Fruit fly (Drosophila melanogaster): ENCODE results near the gene CG44013.

The CG44013 gene

dm6 chr3R:15513208-15513607 lies 3.5 kb upstream of the CG44013 start:
- TF ChIP-seq CG7368 (GFP tag; optimal IDR thresholded peaks at IDR 0.05) (no peak), Sox14 (GFP tag; optimal IDR thresholded peaks at IDR 0.05) (no peak), CG10669 (GFP tag; optimal IDR thresholded peaks at IDR 0.05) (no peak), CG6808 (GFP tag; optimal IDR thresholded peaks at IDR 0.05) (no peak), CG11762 (GFP tag; optimal IDR thresholded peaks at IDR 0.05; ENCODE audit: insufficient read depth) (no peak), svp (GFP tag) (no peak), CG8119 (GFP tag; IDR thresholded peaks at IDR 0.05) (no peak), dsx (GFP tag; optimal IDR thresholded peaks at IDR 0.05; ENCODE audit: poor library complexity, severe bottlenecking) (no peak), ss (GFP tag; optimal IDR thresholded peaks at IDR 0.05) (no peak), achi (GFP tag; optimal IDR thresholded peaks at IDR 0.05) (no peak), CG34406 (GFP tag; optimal IDR thresholded peaks at IDR 0.05) (no peak), Lpt (GFP tag; optimal IDR thresholded peaks at IDR 0.05) (no peak), Eip93F (GFP tag; optimal IDR thresholded peaks at IDR 0.05) (no peak), Eip75B (GFP tag; optimal IDR thresholded peaks at IDR 0.05) (no peak)

- TF ChIP-seq CG10631 (GFP tag; optimal IDR thresholded peaks at IDR 0.05) (no peak), CG6808 (GFP tag; optimal IDR thresholded peaks at IDR 0.05) (no peak), CG32006 (GFP tag; optimal IDR thresholded peaks at IDR 0.05) (no peak), net (GFP tag; optimal IDR thresholded peaks at IDR 0.05) (no peak), CG34406 (GFP tag; optimal IDR thresholded peaks at IDR 0.05) (no peak), CG7368 (GFP tag; optimal IDR thresholded peaks at IDR 0.05) (no peak), CG10669 (GFP tag; optimal IDR thresholded peaks at IDR 0.05) (no peak), Eip93F (GFP tag; optimal IDR thresholded peaks at IDR 0.05) (no peak), Blimp-1 (GFP tag; optimal IDR thresholded peaks at IDR 0.05) (no peak), eg (GFP tag; IDR thresholded peaks at IDR 0.05) (no peak), pdm3 (GFP tag; optimal IDR thresholded peaks at IDR 0.05) (no peak), CG3032 (tag; optimal IDR thresholded peaks at IDR 0.05) (no peak), lz (GFP tag; optimal IDR thresholded peaks at IDR 0.05) (no peak)
These were observed 2.5 kb upstream of the CG44013 start for dm6 chr3R:15512249-15512648.

dm6 chr3R:15508631-15509030 lies 1.1 kb downstream of the CG44013 start, which contains the start of gene CG44014:
Gene CG44014 (minus strand): TSS chr3R:15508886.
- TF ChIP-seq svp (GFP tag) (peak; percentile 91), achi (GFP tag; optimal IDR thresholded peaks at IDR 0.05) (no peak), salr (GFP tag; optimal IDR thresholded peaks at IDR 0.05) (no peak), CG10669 (GFP tag; optimal IDR thresholded peaks at IDR 0.05) (no peak), Eip78C (GFP tag) (peak; percentile 12), acj6 (GFP tag; optimal IDR thresholded peaks at IDR 0.05) (no peak), vri (GFP tag; optimal IDR thresholded peaks at IDR 0.05) (peak; percentile 86), CG34406 (GFP tag; optimal IDR thresholded peaks at IDR 0.05) (no peak), esn (GFP tag; optimal IDR thresholded peaks at IDR 0.05) (no peak)

dm6 chr3R:15507760-15508159 lies 2.0 kb downstream of the CG44013 start:
- TF ChIP-seq CG3032 (tag; optimal IDR thresholded peaks at IDR 0.05): no peak
- TF ChIP-seq CG1621 (tag; optimal IDR thresholded peaks at IDR 0.05): no peak
- no peak for TF ChIP-seq Eip75B (GFP tag; optimal IDR thresholded peaks at IDR 0.05)
- no peak for TF ChIP-seq CG31627 (GFP tag; optimal IDR thresholded peaks at IDR 0.05)
- TF ChIP-seq Hr38 (GFP tag; optimal IDR thresholded peaks at IDR 0.05): no peak
- TF ChIP-seq svp (GFP tag): peak; percentile 67
- TF ChIP-seq CG11762 (GFP tag; optimal IDR thresholded peaks at IDR 0.05; ENCODE audit: insufficient read depth): no peak
- TF ChIP-seq CG15336 (GFP tag; IDR thresholded peaks at IDR 0.05): no peak

- TF ChIP-seq Ets96B (tag; optimal IDR thresholded peaks at IDR 0.05): no peak
- no peak for TF ChIP-seq Hr38 (GFP tag; optimal IDR thresholded peaks at IDR 0.05)
- TF ChIP-seq CG34406 (GFP tag; optimal IDR thresholded peaks at IDR 0.05): no peak
- no peak for TF ChIP-seq lz (GFP tag; optimal IDR thresholded peaks at IDR 0.05)
- TF ChIP-seq Eip78C (GFP tag): no peak
- TF ChIP-seq achi (GFP tag; optimal IDR thresholded peaks at IDR 0.05): no peak
- TF ChIP-seq Met (GFP tag; optimal IDR thresholded peaks at IDR 0.05): no peak
- TF ChIP-seq Sox102F (GFP tag; optimal IDR thresholded peaks at IDR 0.05): no peak
- TF ChIP-seq CG6808 (GFP tag; optimal IDR thresholded peaks at IDR 0.05): no peak
- no peak for TF ChIP-seq esn (GFP tag; optimal IDR thresholded peaks at IDR 0.05)
- no peak for TF ChIP-seq dsx (GFP tag; optimal IDR thresholded peaks at IDR 0.05; ENCODE audit: poor library complexity, severe bottlenecking)
- TF ChIP-seq Sox14 (GFP tag; optimal IDR thresholded peaks at IDR 0.05): no peak
- no peak for TF ChIP-seq Hr39 (GFP tag; optimal IDR thresholded peaks at IDR 0.05)
- no peak for TF ChIP-seq Lpt (GFP tag; optimal IDR thresholded peaks at IDR 0.05)
These were observed 15.4 kb downstream of the CG44013 start, which contains the start of gene maca for dm6 chr3R:15494302-15494701. Gene maca (plus strand): TSS chr3R:15494602.
